Worm (Caenorhabditis elegans) whole organism, L3 larva: ENCODE results near the gene allo-1.

ENCODE experiments used
- ama-1 ChIP-seq: fragments of 150-350 bp; optimal IDR thresholded peaks from 2 replicates; lab custom pipeline; 2018
- nhr-12 ChIP-seq: fragments of 150-350 bp; optimal IDR thresholded peaks from 2 replicates; lab custom pipeline; 2014; ENCODE audit warnings: missing biosample characterization, missing genetic modification characterization
- nhr-28 ChIP-seq: fragments of 150-350 bp; optimal IDR thresholded peaks from 2 replicates; lab custom pipeline; 2014; ENCODE audit warnings: missing biosample characterization, missing genetic modification characterization

ce11 chrIV:10706090-10706489, 9.2 kb upstream of the allo-1 start, which contains the start of gene R102.6:
- no peak for TF ChIP-seq nhr-28
- no peak for TF ChIP-seq nhr-12 (tag; lab: Kevin White, UChicago)
- TF ChIP-seq ama-1, result no peak
